Fruit fly (Drosophila melanogaster): ENCODE measurements around the gene Ibf1.

The Ibf1 gene

dm6 chr3R:9237268-9238091, 21.3 kb upstream of the Ibf1 start, which contains the start of gene pum (continued):
- TF ChIP-seq CG4854 (GFP tag; optimal IDR thresholded peaks at IDR 0.05): no peak
- TF ChIP-seq CG13287 (GFP tag; IDR thresholded peaks at IDR 0.05; ENCODE audit: partially characterized antibody): no peak
- TF ChIP-seq prd (optimal IDR thresholded peaks at IDR 0.05): no peak
- TF ChIP-seq prd (GFP tag; IDR thresholded peaks at IDR 0.05): peak; percentile 68
- TF ChIP-seq gcm (GFP tag; optimal IDR thresholded peaks at IDR 0.05): peak; percentile 5
- TF ChIP-seq CG6689 (GFP tag; IDR thresholded peaks at IDR 0.05): peak; percentile 47; the same call in 1 of the 2 replicates
- no peak for TF ChIP-seq CG13123 (GFP tag; optimal IDR thresholded peaks at IDR 0.05)
- TF ChIP-seq CG11696 (GFP tag; IDR thresholded peaks at IDR 0.05): no peak
- no peak for TF ChIP-seq pum (GFP tag; optimal IDR thresholded peaks at IDR 0.05)
- no peak for TF ChIP-seq btn (GFP tag; optimal IDR thresholded peaks at IDR 0.05)
- no peak for TF ChIP-seq CG18764 (GFP tag; optimal IDR thresholded peaks at IDR 0.05)
- no peak for TF ChIP-seq CG11456 (GFP tag; IDR thresholded peaks at IDR 0.05)
- TF ChIP-seq dpn (GFP tag; optimal IDR thresholded peaks at IDR 0.05): peak in 1 of 2 experiments; percentile 37
- peak; percentile 14; the same call in 1 of the 2 replicates for TF ChIP-seq NFAT (GFP tag; IDR thresholded peaks at IDR 0.05)
- TF ChIP-seq CG4730 (GFP tag; IDR thresholded peaks at IDR 0.05): no peak
- TF ChIP-seq Ada2b (GFP tag; IDR thresholded peaks at IDR 0.05): peak; percentile 37; the same call in 1 of the 2 replicates
- no peak for TF ChIP-seq Abd-B (GFP tag; optimal IDR thresholded peaks at IDR 0.05)
- TF ChIP-seq bcd (GFP tag; optimal IDR thresholded peaks at IDR 0.05): no peak
- TF ChIP-seq CG3163 (GFP tag; optimal IDR thresholded peaks at IDR 0.05): no peak
- TF ChIP-seq fd3F (GFP tag; optimal IDR thresholded peaks at IDR 0.05): no peak
- no peak for TF ChIP-seq Jarid2 (GFP tag; optimal IDR thresholded peaks at IDR 0.05)
- TF ChIP-seq CG18619 (GFP tag; optimal IDR thresholded peaks at IDR 0.05): no peak
- no peak for TF ChIP-seq Dbx (GFP tag; IDR thresholded peaks at IDR 0.05)
- peak; percentile 59 for TF ChIP-seq Rfx (GFP tag; IDR thresholded peaks at IDR 0.05)
- peak; percentile 50 for TF ChIP-seq CG2116 (GFP tag; optimal IDR thresholded peaks at IDR 0.05)
- no peak for TF ChIP-seq Tbp (GFP tag; optimal IDR thresholded peaks at IDR 0.05)
- no peak for TF ChIP-seq mld (GFP tag; IDR thresholded peaks at IDR 0.05; ENCODE audit: partially characterized antibody)
- TF ChIP-seq ac (GFP tag; optimal IDR thresholded peaks at IDR 0.05): no peak
- no peak for TF ChIP-seq luna (GFP tag; optimal IDR thresholded peaks at IDR 0.05)
- TF ChIP-seq stc (GFP tag; IDR thresholded peaks at IDR 0.05): no peak
- TF ChIP-seq ATbp (GFP tag; optimal IDR thresholded peaks at IDR 0.05): no peak
- no peak for TF ChIP-seq oc (tag; optimal IDR thresholded peaks at IDR 0.05)
- no peak for TF ChIP-seq br (optimal IDR thresholded peaks at IDR 0.05)
- no peak for TF ChIP-seq twi (tag; optimal IDR thresholded peaks at IDR 0.05)
- peak; percentile 93 for TF ChIP-seq CG9797 (GFP tag; optimal IDR thresholded peaks at IDR 0.05)
- peak; percentile 30 for TF ChIP-seq CG1602 (GFP tag; optimal IDR thresholded peaks at IDR 0.05)
- TF ChIP-seq repo (GFP tag; optimal IDR thresholded peaks at IDR 0.05): no peak
- TF ChIP-seq CG32532 (GFP tag; IDR thresholded peaks at IDR 0.05): peak; percentile 65
- TF ChIP-seq HLH4C (GFP tag; IDR thresholded peaks at IDR 0.05; ENCODE audit: partially characterized antibody): no peak
- TF ChIP-seq CG15073 (GFP tag; optimal IDR thresholded peaks at IDR 0.05): no peak
- TF ChIP-seq Poxn (GFP tag; IDR thresholded peaks at IDR 0.05): no peak
- TF ChIP-seq CG18476 (GFP tag; optimal IDR thresholded peaks at IDR 0.05): no peak
- no peak; the same call in 1 of the 2 replicates for TF ChIP-seq amos (GFP tag; IDR thresholded peaks at IDR 0.05; ENCODE audit: partially characterized antibody)
- TF ChIP-seq CG9876 (GFP tag; optimal IDR thresholded peaks at IDR 0.05): no peak
- no peak for TF ChIP-seq vfl (GFP tag; optimal IDR thresholded peaks at IDR 0.05)
- TF ChIP-seq so (GFP tag; IDR thresholded peaks at IDR 0.05): no peak
- TF ChIP-seq sens-2 (GFP tag; IDR thresholded peaks at IDR 0.05): no peak
- TF ChIP-seq CG10209 (GFP tag; optimal IDR thresholded peaks at IDR 0.05): no peak
- TF ChIP-seq CG10462 (GFP tag; optimal IDR thresholded peaks at IDR 0.05): no peak
- TF ChIP-seq nom (GFP tag; optimal IDR thresholded peaks at IDR 0.05): peak; percentile 85
- no peak for TF ChIP-seq odd (GFP tag; optimal IDR thresholded peaks at IDR 0.05)
